Fruit fly (Drosophila melanogaster) whole organism, embryonic: ENCODE results near the gene CG5805.

ENCODE experiments used
- Aef1 ChIP-seq: fragments of 200-800 bp; sonication (Bioruptor generic); IDR thresholded peaks from 3 replicates; pipeline ENCODE4 v1.3.6; 2022; ENCODE audit warnings: missing biosample characterization, missing genetic modification characterization
- Blimp-1 ChIP-seq: fragments of 200-800 bp; sonication (Bioruptor generic); optimal IDR thresholded peaks from 3 replicates; lab custom pipeline; 2018; ENCODE audit warnings: missing biosample characterization, missing genetic modification characterization, mild to moderate bottlenecking, moderate library complexity, missing genetic modification reagents
- CG10654 ChIP-seq: fragments of 200-800 bp; sonication (Bioruptor generic); optimal IDR thresholded peaks from 2 replicates; lab custom pipeline; 2016; ENCODE audit warnings: missing biosample characterization, missing genetic modification characterization
- CG11695 ChIP-seq: fragments of 200-800 bp; sonication (Bioruptor generic); IDR thresholded peaks from 3 replicates; pipeline ENCODE4 v1.3.6; 2022; ENCODE audit warnings: missing biosample characterization, missing genetic modification characterization
- CG12659 ChIP-seq: fragments of 200-800 bp; sonication (Bioruptor generic); optimal IDR thresholded peaks from 3 replicates; lab custom pipeline; 2017; ENCODE audit warnings: mild to moderate bottlenecking, missing biosample characterization, missing genetic modification reagents, missing genetic modification characterization
- CG13894 ChIP-seq: fragments of 200-800 bp; sonication (Bioruptor generic); optimal IDR thresholded peaks from 3 replicates; lab custom pipeline; 2018; ENCODE audit warnings: missing biosample characterization, mild to moderate bottlenecking, missing genetic modification characterization, moderate library complexity
- CG14441 ChIP-seq: fragments of 200-800 bp; sonication (Bioruptor generic); IDR thresholded peaks from 2 replicates; pipeline ENCODE4 v1.3.6; 2022; ENCODE audit warnings: missing biosample characterization, missing genetic modification characterization
- CG15073 ChIP-seq: fragments of 200-800 bp; sonication (Bioruptor generic); optimal IDR thresholded peaks from 2 replicates; lab custom pipeline; 2016; ENCODE audit warnings: missing biosample characterization, missing genetic modification characterization
- CG15601 ChIP-seq: fragments of 200-800 bp; sonication (Bioruptor generic); optimal IDR thresholded peaks from 3 replicates; lab custom pipeline; 2019; ENCODE audit warnings: missing biosample characterization, mild to moderate bottlenecking, missing genetic modification characterization, moderate library complexity
- CG16813 ChIP-seq: fragments of 200-800 bp; sonication (Bioruptor generic); IDR thresholded peaks from 3 replicates; pipeline ENCODE4 v1.3.6; 2022; ENCODE audit warnings: missing biosample characterization, missing genetic modification characterization; ENCODE audit not compliant: partially characterized antibody
- CG17912 ChIP-seq: fragments of 200-800 bp; sonication (Bioruptor generic); optimal IDR thresholded peaks from 2 replicates; lab custom pipeline; 2018; ENCODE audit warnings: missing biosample characterization, mild to moderate bottlenecking, missing genetic modification characterization
- CG31365 ChIP-seq: fragments of 200-800 bp; sonication (Bioruptor generic); optimal IDR thresholded peaks from 2 replicates; lab custom pipeline; 2018; ENCODE audit warnings: missing biosample characterization, mild to moderate bottlenecking, missing genetic modification characterization
- CG31441 ChIP-seq: fragments of 200-800 bp; sonication (Bioruptor generic); IDR thresholded peaks from 2 replicates; pipeline ENCODE4 v1.3.6; 2022; ENCODE audit warnings: missing biosample characterization, missing genetic modification characterization
- CG32532 ChIP-seq: fragments of 200-800 bp; sonication (Bioruptor generic); IDR thresholded peaks from 2 replicates; pipeline ENCODE4 v1.3.6; 2022; ENCODE audit warnings: missing biosample characterization, missing genetic modification characterization
- CG43689 ChIP-seq: fragments of 200-800 bp; sonication (Bioruptor generic); IDR thresholded peaks from 2 replicates; pipeline ENCODE4 v1.3.6; 2022; ENCODE audit warnings: missing biosample characterization, missing genetic modification characterization
- CG4820 ChIP-seq: fragments of 200-800 bp; sonication (Bioruptor generic); optimal IDR thresholded peaks from 3 replicates; lab custom pipeline; 2016; ENCODE audit warnings: missing biosample characterization, missing genetic modification characterization
- CG5953 ChIP-seq: fragments of 200-800 bp; sonication (Bioruptor generic); IDR thresholded peaks from 2 replicates; pipeline ENCODE4 v1.3.6; 2022; ENCODE audit warnings: missing biosample characterization, missing genetic modification characterization
- CG8924 ChIP-seq: fragments of 200-800 bp; optimal IDR thresholded peaks from 3 replicates; lab custom pipeline; 2019; ENCODE audit warnings: missing biosample characterization, mild to moderate bottlenecking, missing genetic modification characterization, moderate library complexity
- CG9817 ChIP-seq: fragments of 200-800 bp; sonication (Bioruptor generic); optimal IDR thresholded peaks from 2 replicates; lab custom pipeline; 2018; ENCODE audit warnings: missing biosample characterization, mild to moderate bottlenecking, missing genetic modification characterization, moderate library complexity
- Dfd ChIP-seq, 2 experiments: fragments of >200 bp; optimal IDR thresholded peaks; 2 replicates each; lab custom pipeline; 2017; ENCODE audit warnings: missing biosample characterization in 2 of 2, missing genetic modification characterization in 2 of 2
- Hmx ChIP-seq: fragments of 200-800 bp; sonication (Bioruptor generic); optimal IDR thresholded peaks from 2 replicates; lab custom pipeline; 2016; ENCODE audit warnings: missing biosample characterization, missing genetic modification characterization
- Hr3 ChIP-seq: fragments of 200-800 bp; sonication (Bioruptor generic); optimal IDR thresholded peaks from 3 replicates; lab custom pipeline; 2016; ENCODE audit warnings: missing biosample characterization, missing genetic modification characterization
- Hsf ChIP-seq: fragments of 200-800 bp; sonication (Bioruptor generic); optimal IDR thresholded peaks from 3 replicates; lab custom pipeline; 2016; ENCODE audit warnings: missing biosample characterization, missing genetic modification characterization
- Lim3 ChIP-seq: fragments of 200-800 bp; sonication (Bioruptor generic); IDR thresholded peaks from 2 replicates; pipeline ENCODE4 v1.3.6; 2022; ENCODE audit warnings: missing biosample characterization, missing genetic modification characterization
- Lpt ChIP-seq: fragments of >200 bp; optimal IDR thresholded peaks from 2 replicates; lab custom pipeline; 2018; ENCODE audit warnings: missing biosample characterization, missing genetic modification characterization
- Mad ChIP-seq: fragments of 200-800 bp; sonication (Bioruptor generic); optimal IDR thresholded peaks from 2 replicates; lab custom pipeline; 2016; ENCODE audit warnings: missing biosample characterization, missing genetic modification characterization
- Nf-YA ChIP-seq: fragments of 200-800 bp; sonication (Bioruptor generic); IDR thresholded peaks from 2 replicates; pipeline ENCODE4 v1.3.6; 2022; ENCODE audit warnings: missing biosample characterization, missing genetic modification characterization
- Stat92E ChIP-seq, 3 experiments: fragments of >200 bp in 2 of 3; fragments of 200-800 bp in 1 of 3; sonication (Bioruptor generic) in 1 of 3; optimal IDR thresholded peaks; 2 replicates each; lab custom pipeline; 2017 to 2019; ENCODE audit warnings: missing biosample characterization in 3 of 3, missing genetic modification characterization in 3 of 3, mild to moderate bottlenecking in 1 of 3, moderate library complexity in 1 of 3
- Usf ChIP-seq: fragments of 200-800 bp; sonication (Bioruptor generic); optimal IDR thresholded peaks from 2 replicates; lab custom pipeline; 2017; ENCODE audit warnings: missing genotype, missing biosample characterization, missing genetic modification characterization
- Xbp1 ChIP-seq: fragments of 200-800 bp; sonication (Bioruptor generic); optimal IDR thresholded peaks from 3 replicates; lab custom pipeline; 2016; ENCODE audit warnings: missing biosample characterization, mild to moderate bottlenecking, missing genetic modification characterization
- abd-A ChIP-seq: fragments of 200-800 bp; sonication (Bioruptor generic); optimal IDR thresholded peaks from 3 replicates; lab custom pipeline; 2019; ENCODE audit warnings: missing biosample characterization, mild to moderate bottlenecking, missing genetic modification characterization, moderate library complexity
- aop ChIP-seq: fragments of 200-800 bp; sonication (Bioruptor generic); IDR thresholded peaks from 2 replicates; pipeline ENCODE4 v1.3.6; 2022; ENCODE audit warnings: missing biosample characterization, missing genetic modification characterization
- ara ChIP-seq: fragments of 200-800 bp; sonication (Bioruptor generic); IDR thresholded peaks from 2 replicates; pipeline ENCODE4 v1.3.6; 2022; ENCODE audit warnings: missing biosample characterization, missing genetic modification characterization
- ase ChIP-seq: fragments of 200-800 bp; sonication (Bioruptor generic); IDR thresholded peaks from 3 replicates; pipeline ENCODE4 v1.3.6; 2022; ENCODE audit warnings: missing biosample characterization, missing genetic modification characterization
- crp ChIP-seq, 2 experiments: fragments of 200-800 bp; sonication (Bioruptor generic); optimal IDR thresholded peaks; 2 replicates in 1 of 2; 3 replicates in 1 of 2; lab custom pipeline; 2017; ENCODE audit warnings: missing biosample characterization in 2 of 2, missing genetic modification characterization in 2 of 2, mild to moderate bottlenecking in 1 of 2, moderate library complexity in 1 of 2
- cwo ChIP-seq: fragments of 200-800 bp; sonication (Bioruptor generic); optimal IDR thresholded peaks from 3 replicates; lab custom pipeline; 2017; ENCODE audit warnings: missing biosample characterization, missing genetic modification characterization, mild to moderate bottlenecking, moderate library complexity, missing genetic modification reagents
- fd96Cb ChIP-seq: fragments of 200-800 bp; sonication (Bioruptor generic); optimal IDR thresholded peaks from 2 replicates; lab custom pipeline; 2018; ENCODE audit warnings: missing biosample characterization, mild to moderate bottlenecking, missing genetic modification characterization, moderate library complexity
- hkb ChIP-seq, 2 experiments: fragments of 200-800 bp in 1 of 2; fragments of >200 bp in 1 of 2; sonication (Bioruptor generic) in 1 of 2; IDR thresholded peaks in 1 of 2; optimal IDR thresholded peaks in 1 of 2; 2 replicates each; pipeline versions ENCODE4 v1.3.6 to Lab custom; 2017 to 2022; ENCODE audit warnings: missing biosample characterization in 1 of 2, missing genetic modification characterization in 1 of 2
- nerfin-2 ChIP-seq: fragments of 200-800 bp; sonication (Bioruptor generic); IDR thresholded peaks from 2 replicates; pipeline ENCODE4 v1.3.6; 2022; ENCODE audit warnings: missing biosample characterization, missing genetic modification characterization; ENCODE audit not compliant: partially characterized antibody
- oc ChIP-seq: fragments of 200-800 bp; sonication (Bioruptor generic); optimal IDR thresholded peaks from 2 replicates; lab custom pipeline; 2018; ENCODE audit warnings: missing biosample characterization, mild to moderate bottlenecking, missing genetic modification characterization, moderate library complexity
- onecut ChIP-seq: fragments of 200-800 bp; sonication (Bioruptor generic); IDR thresholded peaks from 2 replicates; pipeline ENCODE4 v1.3.6; 2022; ENCODE audit warnings: missing biosample characterization, missing genetic modification characterization
- phol ChIP-seq: fragments of 200-800 bp; sonication (Bioruptor generic); optimal IDR thresholded peaks from 3 replicates; lab custom pipeline; 2018; ENCODE audit warnings: missing biosample characterization, mild to moderate bottlenecking, missing genetic modification characterization, moderate library complexity
- pita ChIP-seq: fragments of 200-800 bp; sonication (Bioruptor generic); optimal IDR thresholded peaks from 2 replicates; lab custom pipeline; 2017; ENCODE audit warnings: missing biosample characterization, mild to moderate bottlenecking, missing genetic modification characterization
- row ChIP-seq: fragments of 200-800 bp; sonication (Bioruptor generic); IDR thresholded peaks from 3 replicates; pipeline ENCODE4 v1.3.6; 2022; ENCODE audit warnings: missing biosample characterization, missing genetic modification characterization
- schlank ChIP-seq: fragments of 200-800 bp; sonication (Bioruptor generic); optimal IDR thresholded peaks from 2 replicates; lab custom pipeline; 2018; ENCODE audit warnings: missing biosample characterization, mild to moderate bottlenecking, missing genetic modification characterization
- sim ChIP-seq: fragments of 200-800 bp; sonication (Bioruptor generic); IDR thresholded peaks from 2 replicates; pipeline ENCODE4 v1.3.6; 2022; ENCODE audit warnings: missing biosample characterization, missing genetic modification characterization
- so ChIP-seq: fragments of 200-800 bp; sonication (Bioruptor generic); IDR thresholded peaks from 3 replicates; pipeline ENCODE4 v1.3.6; 2022; ENCODE audit warnings: missing biosample characterization, missing genetic modification characterization
- ssp ChIP-seq: fragments of 200-800 bp; sonication (Bioruptor generic); IDR thresholded peaks from 2 replicates; pipeline ENCODE4 v1.3.6; 2022; ENCODE audit warnings: missing biosample characterization, missing genetic modification characterization
- tx ChIP-seq: fragments of 200-800 bp; sonication (Bioruptor generic); optimal IDR thresholded peaks from 2 replicates; lab custom pipeline; 2016; ENCODE audit warnings: missing biosample characterization, missing genetic modification characterization
- wek ChIP-seq: fragments of 200-800 bp; sonication (Bioruptor generic); optimal IDR thresholded peaks from 3 replicates; lab custom pipeline; 2018; ENCODE audit warnings: missing biosample characterization, mild to moderate bottlenecking, missing genetic modification characterization, moderate library complexity

The CG5805 gene

dm6 chr3R:24809576-24810279, 22.5 kb upstream of the CG5805 start (continued):
- TF ChIP-seq CG8924 (tag; lab: Kevin White, UChicago) (peak; percentile 16), cwo (GFP tag; lab: Kevin White, UChicago) (peak; percentile 45), CG31441 (no peak), tx (GFP tag; lab: Kevin White, UChicago) (no peak), Hsf (GFP tag; lab: Kevin White, UChicago) (no peak), hkb (optimal IDR thresholded peaks at IDR 0.05; lab: Kevin White, UChicago) (no peak), hkb (GFP tag; IDR thresholded peaks at IDR 0.05; lab: Robert Waterston, UW) (peak; percentile 33; the same call in 1 of the 2 replicates), crp (GFP tag; optimal IDR thresholded peaks at IDR 0.05; lab: Kevin White, UChicago) (no peak), CG9817 (tag; lab: Kevin White, UChicago) (peak; percentile 9), Xbp1 (GFP tag; lab: Kevin White, UChicago) (no peak), CG31365 (tag; lab: Kevin White, UChicago) (peak; percentile 45), schlank (tag; lab: Kevin White, UChicago) (peak; percentile 43), Blimp-1 (GFP tag; lab: Kevin White, UChicago) (no peak), CG14441 (GFP tag; lab: Robert Waterston, UW) (no peak), Lpt (GFP tag; lab: Kevin White, UChicago) (no peak), ara (no peak), abd-A (tag; lab: Kevin White, UChicago) (no peak), CG17912 (no peak), Nf-YA (no peak), CG15601 (tag; lab: Kevin White, UChicago) (no peak), so (GFP tag; lab: Robert Waterston, UW) (no peak), Stat92E (GFP tag; optimal IDR thresholded peaks at IDR 0.05; lab: Kevin White, UChicago) (no peak), Mad (GFP tag; lab: Kevin White, UChicago) (no peak), ssp (GFP tag; lab: Robert Waterston, UW) (no peak), Usf (no peak), oc (tag; lab: Kevin White, UChicago) (no peak), Dfd (GFP tag; optimal IDR thresholded peaks at IDR 0.05; lab: Kevin White, UChicago) (no peak), CG16813 (no peak), Lim3 (GFP tag; lab: Robert Waterston, UW) (no peak), Hmx (GFP tag; lab: Kevin White, UChicago) (no peak), onecut (no peak), Aef1 (GFP tag; lab: Robert Waterston, UW) (no peak), phol (tag; lab: Kevin White, UChicago) (no peak), CG4820 (GFP tag; lab: Kevin White, UChicago) (no peak), CG15073 (no peak), CG43689 (no peak), CG11695 (0 out of 3 replicates have a peak, but pooled peaks have one; percentile 11), row (0 out of 3 replicates have a peak, but pooled peaks have one; percentile 7), pita (no peak), CG5953 (GFP tag; lab: Robert Waterston, UW) (no peak), ase (GFP tag; lab: Robert Waterston, UW) (no peak), Hr3 (GFP tag; lab: Kevin White, UChicago) (no peak), CG10654 (GFP tag; lab: Kevin White, UChicago) (no peak), nerfin-2 (no peak), wek (GFP tag; lab: Kevin White, UChicago) (peak; percentile 75), aop (GFP tag; lab: Robert Waterston, UW) (no peak), CG13894 (tag; lab: Kevin White, UChicago) (no peak), CG32532 (no peak), sim (GFP tag; lab: Robert Waterston, UW) (no peak), CG12659 (GFP tag; lab: Kevin White, UChicago) (peak; percentile 38), fd96Cb (no peak)
